Fruit fly (Drosophila melanogaster) whole organism: Measurements from ENCODE around the gene sog.

ENCODE experiments used
- CG8478 ChIP-seq: fragments of >200 bp; optimal IDR thresholded peaks from 2 replicates; lab custom pipeline; 2018; ENCODE audit warnings: inconsistent platforms
- Dll ChIP-seq: fragments of >200 bp; optimal IDR thresholded peaks from 2 replicates; lab custom pipeline; 2017
- EcR ChIP-seq, 2 experiments: fragments of >200 bp; optimal IDR thresholded peaks; 2 replicates each; lab custom pipeline; 2017; ENCODE audit warnings: missing biosample characterization in 2 of 2, missing genetic modification characterization in 2 of 2, missing genetic modification reagents in 2 of 2
- pan ChIP-seq: fragments of >200 bp; optimal IDR thresholded peaks from 2 replicates; lab custom pipeline; 2017
- psq ChIP-seq: fragments of >200 bp; optimal IDR thresholded peaks from 2 replicates; lab custom pipeline; 2017
- usp ChIP-seq: fragments of >200 bp; optimal IDR thresholded peaks from 2 replicates; lab custom pipeline; 2017; ENCODE audit warnings: missing biosample characterization, missing genetic modification characterization, mixed read lengths

sog gene

DNA sequence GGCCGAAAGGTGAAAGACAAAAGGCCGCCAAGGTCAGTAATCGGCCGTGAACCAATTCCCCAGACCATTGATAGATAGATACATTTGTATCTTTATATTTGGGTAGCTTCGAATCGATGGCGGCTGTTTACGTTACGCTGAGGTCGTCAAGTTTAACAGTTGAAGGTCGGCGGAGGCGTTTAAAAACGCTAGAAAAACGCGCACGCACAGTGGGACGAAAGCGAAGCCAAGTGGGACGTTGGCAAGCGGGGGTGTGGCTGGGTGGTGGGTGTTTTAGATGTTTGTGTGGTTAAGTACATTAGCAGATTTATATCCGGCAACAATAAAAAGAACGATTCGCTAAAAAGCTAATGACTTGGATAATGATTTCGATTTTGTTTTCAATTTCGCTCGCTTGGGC is 10.0 kb upstream of the sog start:
- TF ChIP-seq psq (lab: Kevin White, UChicago) (no peak), usp (GFP tag; lab: Kevin White, UChicago) (no peak), pan (no peak), CG8478 (lab: Kevin White, UChicago) (no peak), Dll (lab: Kevin White, UChicago) (no peak), EcR (GFP tag; optimal IDR thresholded peaks at IDR 0.05; lab: Kevin White, UChicago) (no peak)

DNA sequence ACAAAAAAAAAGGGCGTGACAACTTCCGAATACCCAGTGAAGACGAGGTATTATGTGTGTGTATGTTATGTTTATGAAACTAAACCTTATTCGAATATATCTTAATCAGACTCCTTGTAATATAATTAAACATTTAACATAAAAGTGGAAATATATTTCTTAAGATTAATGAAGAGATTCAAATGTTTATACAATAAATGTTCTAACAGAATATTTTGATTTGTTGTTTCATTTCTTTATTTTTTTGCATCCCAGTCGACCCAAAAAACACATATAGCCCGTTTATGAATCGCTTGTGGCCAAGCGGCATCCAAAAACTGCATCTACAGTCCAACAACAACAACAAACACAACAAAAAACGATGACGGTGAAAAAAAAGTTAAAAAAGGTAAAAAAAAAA is 8.8 kb upstream of the sog start:
- TF ChIP-seq pan (peak; percentile 58), Dll (lab: Kevin White, UChicago) (no peak)

DNA sequence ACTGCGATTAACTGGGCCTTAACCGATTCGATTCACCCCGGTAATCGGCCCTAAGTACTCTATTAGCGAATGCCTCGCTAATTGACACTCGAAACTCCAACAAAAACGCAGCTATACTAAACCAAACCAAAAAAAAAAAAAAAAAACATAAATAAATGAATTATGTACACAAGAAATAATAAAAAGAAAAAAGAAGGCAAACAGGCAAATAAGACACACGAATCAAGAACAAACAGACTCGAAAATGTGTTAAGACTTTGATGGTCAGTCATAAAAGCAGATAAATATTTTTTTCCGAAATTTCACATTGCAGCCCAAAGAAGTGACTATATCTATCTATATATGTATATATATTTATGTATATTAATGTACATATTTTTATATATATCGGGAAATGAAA is 6.7 kb upstream of the sog start:
- no peak for TF ChIP-seq usp (GFP tag; lab: Kevin White, UChicago)
- no peak for TF ChIP-seq Dll (lab: Kevin White, UChicago)
- TF ChIP-seq EcR (GFP tag; optimal IDR thresholded peaks at IDR 0.05; lab: Kevin White, UChicago) = no peak
- no peak for TF ChIP-seq psq (lab: Kevin White, UChicago)

DNA sequence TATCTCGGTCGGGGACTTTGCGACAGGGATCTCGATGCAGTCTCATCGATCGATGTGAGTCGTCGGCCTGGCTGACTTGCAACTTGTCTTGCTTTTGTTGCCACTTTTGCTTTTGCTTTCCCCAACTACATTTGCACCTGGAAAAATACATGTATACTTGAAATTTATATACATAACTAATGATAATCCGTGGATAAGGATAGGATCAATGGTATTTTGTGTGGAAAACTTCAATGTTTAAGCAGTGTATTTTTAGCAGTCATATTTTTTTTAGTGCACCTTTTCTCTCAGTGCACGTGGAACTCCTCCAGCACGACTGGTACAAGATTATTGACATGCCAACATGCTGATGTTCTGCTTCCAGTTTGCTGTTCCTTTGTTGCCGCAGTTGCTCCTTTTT is 5.8 kb upstream of the sog start:
- TF ChIP-seq CG8478 (lab: Kevin White, UChicago) (no peak), EcR (GFP tag; optimal IDR thresholded peaks at IDR 0.05; lab: Kevin White, UChicago) (no peak), Dll (lab: Kevin White, UChicago) (no peak), psq (lab: Kevin White, UChicago) (no peak), usp (GFP tag; lab: Kevin White, UChicago) (no peak)

DNA sequence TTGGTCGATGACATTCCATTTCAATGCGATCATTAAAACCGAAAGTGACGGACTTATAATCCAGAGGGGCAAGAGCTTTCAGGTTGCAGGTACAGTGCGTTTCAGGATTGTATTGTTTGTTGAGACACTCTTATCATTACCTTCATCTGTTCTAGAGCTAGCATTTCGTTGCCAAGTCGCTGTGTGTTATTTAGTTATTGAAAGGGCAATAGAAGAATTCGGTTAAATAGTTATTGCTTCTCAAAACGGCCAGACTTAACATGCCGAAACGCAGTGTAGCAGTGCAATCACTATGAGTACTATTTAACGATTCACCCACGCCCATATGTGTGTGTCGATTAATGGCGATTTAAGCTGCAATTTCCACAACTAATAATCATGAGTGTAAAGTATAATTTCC is 565 bp downstream of the sog start:
- TF ChIP-seq EcR (GFP tag; optimal IDR thresholded peaks at IDR 0.05; lab: Kevin White, UChicago) = no peak
- no peak for TF ChIP-seq pan
- no peak for TF ChIP-seq CG8478 (lab: Kevin White, UChicago)
- no peak for TF ChIP-seq Dll (lab: Kevin White, UChicago)

DNA sequence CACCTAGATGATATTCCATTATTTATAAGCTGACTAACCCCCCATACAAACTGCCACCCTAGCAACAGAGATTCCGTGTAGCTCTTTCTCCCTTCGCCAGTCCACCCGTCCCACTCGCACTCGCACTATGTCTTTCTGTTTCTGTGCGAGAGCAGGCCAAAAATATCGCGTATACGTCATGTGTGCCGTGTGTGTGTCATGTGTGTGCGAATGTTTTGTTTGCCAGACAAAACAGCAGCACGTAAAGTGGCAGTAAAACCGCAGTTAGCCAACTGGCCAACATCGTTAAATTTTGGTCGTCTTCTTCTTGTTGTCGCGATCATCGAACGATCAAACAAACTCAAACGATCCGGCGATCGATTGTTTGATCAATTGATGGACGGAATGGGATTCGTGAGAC is 1.8 kb downstream of the sog start:
- TF ChIP-seq EcR (GFP tag; optimal IDR thresholded peaks at IDR 0.05; lab: Kevin White, UChicago) = no peak
- TF ChIP-seq CG8478 (lab: Kevin White, UChicago) = no peak
- TF ChIP-seq usp (GFP tag; lab: Kevin White, UChicago) = no peak

DNA sequence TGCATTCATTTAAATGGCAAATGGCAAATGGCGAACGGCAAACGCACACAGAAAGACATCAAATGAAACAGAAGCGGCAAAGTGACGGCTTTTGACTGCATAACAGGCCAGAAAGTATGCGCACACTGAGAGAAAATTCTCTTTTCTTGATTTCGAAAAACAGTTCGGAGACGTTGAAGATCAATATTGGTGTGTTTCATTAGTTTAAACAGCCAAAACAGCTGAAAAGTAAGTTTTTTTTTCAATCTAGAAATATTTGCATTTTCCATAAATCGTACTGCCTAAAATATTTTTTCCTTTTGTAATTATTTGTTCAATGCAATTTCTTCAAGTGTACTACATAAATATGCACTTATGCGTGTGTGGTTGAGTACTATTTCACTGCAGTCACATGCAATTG is 2.4 kb downstream of the sog start:
- no peak for TF ChIP-seq Dll (lab: Kevin White, UChicago)
- no peak for TF ChIP-seq pan
- no peak for TF ChIP-seq CG8478 (lab: Kevin White, UChicago)
- no peak for TF ChIP-seq psq (lab: Kevin White, UChicago)
- TF ChIP-seq usp (GFP tag; lab: Kevin White, UChicago) = no peak
- TF ChIP-seq EcR (GFP tag; optimal IDR thresholded peaks at IDR 0.05; lab: Kevin White, UChicago) = no peak

DNA sequence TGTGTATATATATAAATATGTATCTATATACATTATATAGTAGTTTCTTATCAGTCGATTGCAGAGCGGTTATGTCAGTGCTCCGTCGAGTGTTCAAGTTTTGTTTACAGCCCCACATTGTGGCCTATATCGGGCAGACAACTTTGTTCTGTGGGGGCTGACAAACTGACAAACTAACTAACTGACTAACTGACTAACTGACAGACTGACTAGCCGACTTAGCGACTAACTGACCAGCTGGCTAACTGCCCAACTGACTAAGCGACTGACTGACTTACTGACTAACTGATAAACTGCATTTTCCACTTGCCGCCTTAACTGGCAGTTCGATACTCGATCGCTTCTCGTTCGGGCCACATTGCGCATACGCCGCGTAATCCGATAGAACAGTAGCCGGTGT is 3.3 kb downstream of the sog start:
- TF ChIP-seq EcR (GFP tag; optimal IDR thresholded peaks at IDR 0.05; lab: Kevin White, UChicago) = no peak
- no peak for TF ChIP-seq pan
- TF ChIP-seq CG8478 (lab: Kevin White, UChicago) = no peak
- TF ChIP-seq Dll (lab: Kevin White, UChicago) = no peak
- no peak for TF ChIP-seq usp (GFP tag; lab: Kevin White, UChicago)
- TF ChIP-seq psq (lab: Kevin White, UChicago) = no peak

DNA sequence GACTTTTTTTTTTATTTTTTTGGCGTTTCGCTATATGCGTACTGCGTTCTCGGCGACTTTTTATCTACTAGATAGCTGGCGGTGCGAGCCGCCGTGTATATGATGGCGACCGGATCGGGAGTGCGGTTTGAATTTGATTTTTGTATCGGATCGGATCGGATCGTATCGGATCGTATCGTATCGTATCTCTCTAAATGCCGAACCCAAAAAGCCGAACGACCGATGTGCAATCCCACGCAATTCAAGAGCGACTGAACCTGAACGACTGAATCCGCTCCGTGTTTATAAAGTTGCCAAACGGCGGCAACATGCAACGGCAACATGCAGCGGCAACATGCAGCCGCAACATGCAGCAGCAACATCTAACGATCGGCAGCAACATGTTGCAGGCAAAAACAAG is 7.0 kb downstream of the sog start:
- no peak for TF ChIP-seq CG8478 (lab: Kevin White, UChicago)
- no peak for TF ChIP-seq Dll (lab: Kevin White, UChicago)
- no peak for TF ChIP-seq EcR (GFP tag; optimal IDR thresholded peaks at IDR 0.05; lab: Kevin White, UChicago)
- no peak for TF ChIP-seq usp (GFP tag; lab: Kevin White, UChicago)
- no peak for TF ChIP-seq psq (lab: Kevin White, UChicago)
- TF ChIP-seq pan = no peak

DNA sequence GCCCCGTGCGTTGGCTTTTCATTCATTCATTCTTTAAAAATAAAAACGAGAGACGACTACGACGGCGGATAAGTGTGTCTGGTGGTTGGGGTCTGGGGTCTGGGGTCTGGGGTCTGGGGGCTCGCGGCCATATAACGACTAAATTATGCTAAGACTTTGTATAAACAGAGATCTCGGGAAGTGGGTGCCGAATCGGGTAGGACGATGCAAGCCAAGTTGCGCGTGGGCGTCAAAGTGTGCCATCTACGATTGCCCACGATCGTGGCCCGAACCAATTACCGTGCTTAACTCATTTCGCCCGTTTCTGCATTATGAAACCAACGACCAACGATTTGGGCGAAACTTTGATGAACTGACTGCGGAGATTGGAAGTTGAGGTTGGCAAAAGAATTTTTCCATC is 9.4 kb downstream of the sog start:
- TF ChIP-seq pan (no peak), EcR (GFP tag; optimal IDR thresholded peaks at IDR 0.05; lab: Kevin White, UChicago) (no peak), usp (GFP tag; lab: Kevin White, UChicago) (no peak), Dll (lab: Kevin White, UChicago) (no peak), psq (lab: Kevin White, UChicago) (no peak), CG8478 (lab: Kevin White, UChicago) (no peak)

DNA sequence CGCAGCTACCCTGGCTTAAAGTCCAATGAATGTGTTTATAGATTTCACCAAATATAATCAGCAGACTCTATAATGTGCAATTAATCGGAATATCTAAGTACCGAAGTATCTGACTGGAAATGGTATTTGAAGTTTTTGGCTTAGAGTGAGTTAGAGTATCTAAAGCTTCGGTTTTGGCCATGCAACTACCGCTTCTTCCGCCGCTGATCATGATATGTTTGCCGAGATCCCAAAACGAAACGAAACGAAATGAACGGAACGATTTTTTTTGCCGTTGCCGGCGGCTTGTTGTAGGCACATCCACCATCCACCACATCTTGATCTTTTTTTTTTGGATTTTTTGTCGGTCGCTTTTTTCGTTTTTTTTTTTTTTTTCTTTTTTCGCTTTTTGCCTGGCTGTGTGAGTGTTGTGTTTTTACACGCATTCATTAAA is 10.2 kb downstream of the sog start:
- TF ChIP-seq CG8478 (lab: Kevin White, UChicago) (no peak), psq (lab: Kevin White, UChicago) (no peak)

DNA sequence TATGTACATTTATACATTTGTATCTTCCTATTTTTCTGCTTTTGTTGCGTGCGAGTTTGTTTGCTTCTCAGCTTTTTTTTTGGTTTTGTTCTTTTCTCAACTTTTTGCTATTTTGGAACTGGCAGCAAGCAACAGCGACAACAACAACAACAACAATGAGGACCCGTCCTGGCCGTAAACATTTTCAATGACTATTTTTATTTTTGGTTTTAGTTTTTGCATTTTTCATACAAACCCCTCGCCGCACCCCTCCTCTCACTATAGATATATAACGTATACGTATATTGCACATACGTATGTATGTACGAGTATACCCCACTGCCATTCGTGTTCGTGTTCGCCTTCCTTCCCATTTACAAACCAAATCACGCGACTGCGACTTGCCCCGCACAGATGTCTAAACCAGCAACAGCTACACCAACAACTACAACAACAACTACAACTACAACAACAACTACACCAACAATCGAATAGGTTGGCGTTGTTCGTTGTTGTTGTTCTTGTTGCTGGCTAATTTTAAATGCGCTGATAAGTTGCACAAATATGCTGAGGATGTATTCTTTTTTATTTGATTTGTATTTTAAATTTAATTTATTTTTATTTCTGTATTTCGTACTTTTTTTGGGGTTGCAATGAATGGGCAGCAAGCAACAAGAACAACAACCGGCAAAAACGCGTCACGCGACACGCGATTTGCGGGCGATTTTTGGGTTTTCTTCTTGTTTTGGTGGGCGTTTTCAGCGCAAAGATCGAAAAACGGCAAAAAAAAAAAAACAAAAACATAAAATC is 12.6 kb downstream of the sog start:
- TF ChIP-seq EcR (GFP tag; optimal IDR thresholded peaks at IDR 0.05; lab: Kevin White, UChicago) (no peak), psq (lab: Kevin White, UChicago) (no peak), usp (GFP tag; lab: Kevin White, UChicago) (no peak), pan (no peak), Dll (lab: Kevin White, UChicago) (no peak), CG8478 (lab: Kevin White, UChicago) (no peak)

DNA sequence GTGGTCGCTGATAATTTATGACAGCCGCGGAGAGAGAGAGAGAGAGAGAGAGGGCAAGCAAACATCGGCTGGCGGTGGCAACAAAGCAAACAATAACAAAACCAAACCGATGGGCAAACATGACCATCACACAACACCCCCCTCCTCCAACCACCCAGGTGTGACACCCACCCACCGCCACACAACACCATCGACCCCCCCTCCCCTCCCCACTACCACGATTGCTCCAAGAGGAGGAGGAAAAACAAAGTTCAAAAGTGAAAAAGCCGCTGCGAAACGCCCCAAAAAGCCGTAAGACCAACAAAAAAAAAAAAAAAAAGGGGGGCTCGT is 13.6 kb downstream of the sog start:
- TF ChIP-seq CG8478 (lab: Kevin White, UChicago) = no peak
- no peak for TF ChIP-seq usp (GFP tag; lab: Kevin White, UChicago)
- no peak for TF ChIP-seq EcR (GFP tag; optimal IDR thresholded peaks at IDR 0.05; lab: Kevin White, UChicago)
- no peak for TF ChIP-seq psq (lab: Kevin White, UChicago)
- no peak for TF ChIP-seq Dll (lab: Kevin White, UChicago)
- TF ChIP-seq pan = no peak
